Worm (Caenorhabditis elegans): Measurements from ENCODE around the gene par-3.

The par-3 gene

ce11 chrIII:5639893-5640292 is 24.1 kb upstream of the par-3 start (continued):
- TF ChIP-seq nhr-28 (tag; optimal IDR thresholded peaks at IDR 0.05) (no peak), hlh-17 (GFP tag; optimal IDR thresholded peaks at IDR 0.05; ENCODE audit: borderline replicate concordance) (no peak), F16B12.6 (tag; optimal IDR thresholded peaks at IDR 0.05) (no peak), fkh-4 (tag; optimal IDR thresholded peaks at IDR 0.05; ENCODE audit: borderline replicate concordance) (no peak), nhr-20 (tag; optimal IDR thresholded peaks at IDR 0.05) (no peak), pqm-1 (tag; optimal IDR thresholded peaks at IDR 0.05) (no peak), zag-1 (tag; optimal IDR thresholded peaks at IDR 0.05) (no peak), efl-1 (optimal IDR thresholded peaks at IDR 0.05) (peak; percentile 34 to 53), efl-1 (GFP tag; optimal IDR thresholded peaks at IDR 0.05 in 1 of 2) (peak in 1 of 2 experiments; percentile 6), nhr-77 (tag; optimal IDR thresholded peaks at IDR 0.05) (no peak), nhr-71 (tag; optimal IDR thresholded peaks at IDR 0.05) (peak; percentile 78), xbp-1 (tag; optimal IDR thresholded peaks at IDR 0.05) (peak; percentile 28), lin-14 (GFP tag; optimal IDR thresholded peaks at IDR 0.05) (peak; percentile 86), nhr-19 (GFP tag; conservative IDR thresholded peaks at IDR 0.05) (no peak), isw-1 (GFP tag; IDR thresholded peaks at IDR 0.05) (peak; percentile 27), nhr-84 (tag; optimal IDR thresholded peaks at IDR 0.05) (no peak), sup-37 (GFP tag; optimal IDR thresholded peaks at IDR 0.05) (no peak), snu-23 (GFP tag; optimal IDR thresholded peaks at IDR 0.05) (peak; percentile 51), ztf-4 (tag; optimal IDR thresholded peaks at IDR 0.05) (no peak), nhr-76 (tag; optimal IDR thresholded peaks at IDR 0.05) (no peak), C04F5.9 (tag; optimal IDR thresholded peaks at IDR 0.05) (no peak), fkh-8 (tag; optimal IDR thresholded peaks at IDR 0.05) (peak; percentile 94), ces-1 (GFP tag; optimal IDR thresholded peaks at IDR 0.05) (no peak), lir-3 (tag; optimal IDR thresholded peaks at IDR 0.05; ENCODE audit: poor library complexity) (peak; percentile 2), tlp-1 (tag; optimal IDR thresholded peaks at IDR 0.05) (no peak), blmp-1 (tag; optimal IDR thresholded peaks at IDR 0.05) (no peak), fkh-10 (GFP tag; optimal IDR thresholded peaks at IDR 0.05) (peak; percentile 8), ceh-8 (GFP tag; optimal IDR thresholded peaks at IDR 0.05) (no peak), Y116A8C.19 (tag; optimal IDR thresholded peaks at IDR 0.05; ENCODE audit: borderline replicate concordance) (no peak), aly-2 (tag; optimal IDR thresholded peaks at IDR 0.05) (peak; percentile 42), snpc-4 (tag; optimal IDR thresholded peaks at IDR 0.05) (peak; percentile 13), nhr-237 (tag; optimal IDR thresholded peaks at IDR 0.05) (no peak), ceh-82 (tag; optimal IDR thresholded peaks at IDR 0.05) (peak; percentile 19 to 46 (median 46)), fos-1 (tag; optimal IDR thresholded peaks at IDR 0.05) (peak; percentile 36), unc-86 (tag; optimal IDR thresholded peaks at IDR 0.05) (peak; percentile 76), nhr-12 (tag; optimal IDR thresholded peaks at IDR 0.05) (no peak), irx-1 (tag; optimal IDR thresholded peaks at IDR 0.05) (no peak), mdl-1 (tag; optimal IDR thresholded peaks at IDR 0.05) (no peak), hlh-4 (tag; optimal IDR thresholded peaks at IDR 0.05) (no peak), efl-3 (GFP tag; optimal IDR thresholded peaks at IDR 0.05) (no peak), tbx-2 (tag; optimal IDR thresholded peaks at IDR 0.05) (peak; percentile 38), swsn-7 (tag; optimal IDR thresholded peaks at IDR 0.05) (peak; percentile 65), sptf-1 (tag; optimal IDR thresholded peaks at IDR 0.05) (no peak), zip-4 (GFP tag; optimal IDR thresholded peaks at IDR 0.05) (no peak), lsy-2 (tag; optimal IDR thresholded peaks at IDR 0.05) (peak; percentile 43 to 62)

ce11 chrIII:5642692-5643091 is 21.3 kb upstream of the par-3 start:
- TF ChIP-seq zip-4 (GFP tag; optimal IDR thresholded peaks at IDR 0.05), result no peak
- TF ChIP-seq pax-3 (tag; optimal IDR thresholded peaks at IDR 0.05), result no peak
- peak; percentile 5 for TF ChIP-seq lin-14 (GFP tag; optimal IDR thresholded peaks at IDR 0.05)
- peak; percentile 21 for TF ChIP-seq nhr-71 (tag; optimal IDR thresholded peaks at IDR 0.05)
- TF ChIP-seq ama-1 (optimal IDR thresholded peaks at IDR 0.05), result no peak
- no peak for TF ChIP-seq F16B12.6 (tag; optimal IDR thresholded peaks at IDR 0.05)
- TF ChIP-seq aha-1 (tag; optimal IDR thresholded peaks at IDR 0.05), result no peak
- no peak for TF ChIP-seq tbx-2 (tag; optimal IDR thresholded peaks at IDR 0.05)
- no peak for TF ChIP-seq fos-1 (tag; optimal IDR thresholded peaks at IDR 0.05)
- TF ChIP-seq nhr-77 (tag; optimal IDR thresholded peaks at IDR 0.05), result no peak
- TF ChIP-seq lin-35 (GFP tag; optimal IDR thresholded peaks at IDR 0.05), result no peak
- TF ChIP-seq unc-86 (tag; optimal IDR thresholded peaks at IDR 0.05), result no peak
- TF ChIP-seq pag-3 (tag; optimal IDR thresholded peaks at IDR 0.05; ENCODE audit: borderline replicate concordance, insufficient read depth), result no peak
- no peak for TF ChIP-seq ztf-4 (tag; optimal IDR thresholded peaks at IDR 0.05)
- TF ChIP-seq jun-1 (tag; optimal IDR thresholded peaks at IDR 0.05), result no peak
- no peak for TF ChIP-seq mef-2 (tag; optimal IDR thresholded peaks at IDR 0.05)
- TF ChIP-seq unc-30 (tag; optimal IDR thresholded peaks at IDR 0.05), result no peak
- TF ChIP-seq snu-23 (GFP tag; optimal IDR thresholded peaks at IDR 0.05), result no peak
- no peak for TF ChIP-seq lsy-2 (tag; optimal IDR thresholded peaks at IDR 0.05)
- no peak for TF ChIP-seq elt-2 (tag; optimal IDR thresholded peaks at IDR 0.05)
- no peak for TF ChIP-seq nhr-12 (tag; optimal IDR thresholded peaks at IDR 0.05)
